Worm (Caenorhabditis elegans) whole organism, late embryonic: Measurements from ENCODE around the gene Y25C1A.8.

Source experiments
- ceh-9 ChIP-seq: sonication (generic microtip); optimal IDR thresholded peaks from 2 replicates; lab custom pipeline; 2016; ENCODE audit warnings: mild to moderate bottlenecking, missing genetic modification characterization, inconsistent platforms, missing compliant biosample characterization
- fkh-10 ChIP-seq: fragments of 150-350 bp; optimal IDR thresholded peaks from 2 replicates; lab custom pipeline; 2014; ENCODE audit warnings: missing biosample characterization, missing genetic modification reagents, missing genetic modification characterization

DNA sequence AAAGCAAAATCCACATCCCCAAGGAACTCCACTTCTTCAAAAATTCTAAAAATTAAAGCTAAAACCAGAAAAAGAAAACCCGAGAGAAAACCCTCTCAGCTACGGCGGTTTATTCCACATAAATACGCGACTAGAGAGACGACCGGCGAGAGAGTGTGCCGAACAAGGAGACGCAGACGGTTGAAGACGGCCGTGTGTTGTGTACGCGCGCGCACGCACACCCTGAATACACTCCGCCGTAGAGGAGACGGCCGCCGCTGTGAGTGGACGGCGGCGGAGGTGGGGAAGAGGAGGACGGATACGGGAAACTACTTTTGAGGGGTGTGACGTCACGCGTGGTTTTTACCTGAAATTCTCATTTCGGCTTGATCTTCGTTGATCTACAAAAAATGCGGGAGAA lies 22.1 kb downstream of the Y25C1A.8 start:
- TF ChIP-seq ceh-9 (no peak), fkh-10 (GFP tag; lab: Kevin White, UChicago) (no peak)
